Worm (Caenorhabditis elegans) whole organism, L2 larva: ENCODE results near the gene fbxc-53.

Experiments used
- C34F6.9 ChIP-seq: fragments of 150-350 bp; optimal IDR thresholded peaks from 2 replicates; lab custom pipeline; 2014; ENCODE audit warnings: missing biosample characterization, missing genetic modification characterization
- F13H6.1 ChIP-seq: sonication (generic microtip); optimal IDR thresholded peaks from 2 replicates; lab custom pipeline; 2016; ENCODE audit warnings: missing genetic modification characterization, missing compliant biosample characterization
- ZK546.5 ChIP-seq: sonication (generic microtip); optimal IDR thresholded peaks from 2 replicates; lab custom pipeline; 2017; ENCODE audit warnings: missing biosample characterization, missing genetic modification characterization
- alr-1 ChIP-seq: fragments of 150-350 bp; optimal IDR thresholded peaks from 2 replicates; lab custom pipeline; 2014; ENCODE audit warnings: missing biosample characterization, missing genetic modification characterization
- ama-1 ChIP-seq: fragments of 150-350 bp; optimal IDR thresholded peaks from 2 replicates; lab custom pipeline; 2018; ENCODE audit warnings: inconsistent platforms
- blmp-1 ChIP-seq: sonication (generic microtip); optimal IDR thresholded peaks from 2 replicates; lab custom pipeline; 2017; ENCODE audit warnings: missing genetic modification characterization, mild to moderate bottlenecking, missing compliant biosample characterization, antibody characterized with exemption, moderate library complexity; ENCODE audit not compliant: insufficient read depth
- ceh-16 ChIP-seq: fragments of 150-350 bp; optimal IDR thresholded peaks from 2 replicates; lab custom pipeline; 2014; ENCODE audit warnings: missing biosample characterization, missing genetic modification characterization
- ceh-82 ChIP-seq: fragments of 150-350 bp; optimal IDR thresholded peaks from 2 replicates; lab custom pipeline; 2014; ENCODE audit warnings: missing biosample characterization, missing genetic modification characterization
- crh-2 ChIP-seq: sonication (generic microtip); optimal IDR thresholded peaks from 2 replicates; lab custom pipeline; 2017; ENCODE audit warnings: missing biosample characterization, missing genetic modification characterization
- dmd-4 ChIP-seq: sonication (generic microtip); optimal IDR thresholded peaks from 2 replicates; lab custom pipeline; 2017; ENCODE audit warnings: missing biosample characterization, missing genetic modification characterization
- elt-1 ChIP-seq: fragments of 150-350 bp; optimal IDR thresholded peaks from 2 replicates; lab custom pipeline; 2014; ENCODE audit warnings: missing biosample characterization, missing genetic modification characterization
- elt-3 ChIP-seq: sonication (generic microtip); optimal IDR thresholded peaks from 2 replicates; lab custom pipeline; 2017; ENCODE audit warnings: missing biosample characterization, missing genetic modification characterization
- gmeb-1 ChIP-seq: fragments of 150-350 bp; optimal IDR thresholded peaks from 2 replicates; lab custom pipeline; 2014; ENCODE audit warnings: missing biosample characterization, missing genetic modification characterization
- lin-13 ChIP-seq: fragments of 150-350 bp; optimal IDR thresholded peaks from 2 replicates; lab custom pipeline; 2014; ENCODE audit warnings: missing biosample characterization, missing genetic modification reagents, missing genetic modification characterization
- lin-39 ChIP-seq: fragments of 150-350 bp; optimal IDR thresholded peaks from 2 replicates; lab custom pipeline; 2014; ENCODE audit warnings: missing biosample characterization, missing genetic modification reagents, missing genetic modification characterization
- lsy-2 ChIP-seq, 2 experiments: fragments of 150-350 bp in 1 of 2; sonication (generic microtip) in 1 of 2; optimal IDR thresholded peaks; 2 replicates each; lab custom pipeline; 2014 to 2017; ENCODE audit warnings: missing biosample characterization in 2 of 2, missing genetic modification characterization in 2 of 2
- nhr-10 ChIP-seq: sonication (generic microtip); optimal IDR thresholded peaks from 2 replicates; lab custom pipeline; 2017; ENCODE audit warnings: missing biosample characterization, missing genetic modification characterization
- nhr-11 ChIP-seq: fragments of 150-350 bp; optimal IDR thresholded peaks from 2 replicates; lab custom pipeline; 2014; ENCODE audit warnings: missing biosample characterization, missing genetic modification characterization
- nhr-12 ChIP-seq: fragments of 150-350 bp; optimal IDR thresholded peaks from 2 replicates; lab custom pipeline; 2014; ENCODE audit warnings: missing biosample characterization, missing genetic modification characterization
- nhr-129 ChIP-seq: fragments of 150-350 bp; optimal IDR thresholded peaks from 2 replicates; lab custom pipeline; 2014; ENCODE audit warnings: missing biosample characterization, missing genetic modification characterization
- nhr-21 ChIP-seq: fragments of 150-350 bp; optimal IDR thresholded peaks from 2 replicates; lab custom pipeline; 2014; ENCODE audit warnings: missing biosample characterization, missing genetic modification characterization
- nhr-237 ChIP-seq: fragments of 150-350 bp; optimal IDR thresholded peaks from 2 replicates; lab custom pipeline; 2014; ENCODE audit warnings: missing biosample characterization, missing genetic modification characterization
- nhr-77 ChIP-seq: fragments of 150-350 bp; optimal IDR thresholded peaks from 2 replicates; lab custom pipeline; 2014; ENCODE audit warnings: missing biosample characterization, missing genetic modification characterization
- sma-3 ChIP-seq: sonication (generic microtip); optimal IDR thresholded peaks from 2 replicates; lab custom pipeline; 2016; ENCODE audit warnings: missing genetic modification reagents, missing genetic modification characterization, missing compliant biosample characterization
- snpc-4 ChIP-seq: fragments of 150-350 bp; optimal IDR thresholded peaks from 2 replicates; lab custom pipeline; 2014; ENCODE audit warnings: missing biosample characterization, missing genetic modification characterization
- unc-39 ChIP-seq: fragments of 150-350 bp; optimal IDR thresholded peaks from 2 replicates; lab custom pipeline; 2014; ENCODE audit warnings: missing biosample characterization, missing genetic modification characterization
- unc-62 ChIP-seq: fragments of 150-350 bp; optimal IDR thresholded peaks from 2 replicates; lab custom pipeline; 2014; ENCODE audit warnings: missing biosample characterization, missing genetic modification reagents, missing genetic modification characterization
- zag-1 ChIP-seq: fragments of 150-350 bp; optimal IDR thresholded peaks from 2 replicates; lab custom pipeline; 2014; ENCODE audit warnings: missing biosample characterization, missing genetic modification characterization
- ztf-11 ChIP-seq: sonication (generic microtip); optimal IDR thresholded peaks from 2 replicates; lab custom pipeline; 2017; ENCODE audit warnings: missing biosample characterization, missing genetic modification characterization
- ztf-4 ChIP-seq: fragments of 150-350 bp; optimal IDR thresholded peaks from 2 replicates; lab custom pipeline; 2014; ENCODE audit warnings: missing biosample characterization, missing genetic modification characterization

fbxc-53 gene

DNA sequence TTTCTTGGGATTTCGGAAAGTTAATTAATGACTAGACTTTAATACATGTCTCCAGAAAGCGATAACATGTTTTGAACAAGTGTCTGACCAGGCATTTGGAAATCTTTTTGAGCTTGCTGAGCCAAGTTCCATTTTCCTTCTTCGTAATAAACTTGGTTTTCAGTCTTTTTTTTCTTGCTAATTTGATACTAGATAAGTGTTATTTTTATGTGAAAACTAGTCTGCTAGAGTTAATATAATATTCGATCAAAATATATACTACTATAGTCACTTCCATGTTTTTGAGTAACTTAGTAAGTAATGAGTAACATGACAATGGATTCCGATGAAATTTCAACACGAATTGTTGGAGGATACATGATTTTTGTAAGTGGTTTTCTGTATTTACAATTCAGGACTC lies 1.8 kb upstream of the fbxc-53 start, which contains the start of gene srx-110:
TSS of gene srx-110 (plus strand) at position 301 of the 400 bp plus-strand sequence.
- TF ChIP-seq ZK546.5 (tag; lab: Kevin White, UChicago) (no peak), dmd-4 (no peak), unc-62 (GFP tag; lab: Kevin White, UChicago) (no peak), nhr-129 (tag; lab: Kevin White, UChicago) (no peak)

DNA sequence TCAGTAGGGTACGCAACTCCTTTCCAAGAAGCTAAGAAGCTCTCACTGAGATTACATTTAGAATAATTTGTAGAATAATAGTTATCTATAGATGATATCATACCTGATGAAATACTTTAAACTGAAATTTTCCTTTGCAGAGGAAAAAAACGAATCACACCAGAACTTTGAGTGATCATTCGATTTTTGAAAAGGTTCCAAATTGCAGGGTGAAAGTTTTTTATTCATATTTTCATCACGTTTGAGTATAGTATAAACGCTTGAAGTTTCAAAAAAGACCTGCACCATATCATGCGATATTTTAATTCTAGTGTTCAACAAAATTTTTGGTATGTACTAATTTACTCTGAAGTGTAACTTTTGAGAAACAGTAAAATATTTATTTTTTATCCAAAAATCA lies 3.5 kb downstream of the fbxc-53 start, which contains the start of gene srh-100:
TSS of gene srh-100 (minus strand) at position 101 of the 400 bp plus-strand sequence.
- no peak for TF ChIP-seq lin-39

DNA sequence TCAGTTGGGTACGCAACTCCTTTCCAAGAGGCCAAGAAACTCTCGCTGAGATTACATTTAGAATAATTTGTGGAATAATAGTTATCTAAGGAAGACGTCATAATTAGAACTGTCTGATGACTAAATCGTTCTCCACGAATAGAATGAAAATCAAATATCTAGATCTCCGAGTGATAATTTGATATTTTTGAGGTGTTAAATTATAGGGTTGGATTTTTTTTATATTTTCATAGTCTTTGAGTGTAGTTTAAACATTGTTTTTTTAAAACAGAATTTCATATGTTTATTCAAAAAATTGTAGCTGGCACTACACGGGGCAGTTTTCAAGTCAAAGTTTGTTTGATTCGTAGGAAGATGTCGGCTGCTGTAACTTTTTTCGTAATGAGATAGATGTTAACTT lies 5.4 kb downstream of the fbxc-53 start, which contains the start of gene srh-99:
TSS of gene srh-99 (minus strand) at position 101 of the 400 bp plus-strand sequence.
- TF ChIP-seq nhr-77 (tag; lab: Kevin White, UChicago) = no peak
- no peak for TF ChIP-seq elt-1 (tag; lab: Kevin White, UChicago)

DNA sequence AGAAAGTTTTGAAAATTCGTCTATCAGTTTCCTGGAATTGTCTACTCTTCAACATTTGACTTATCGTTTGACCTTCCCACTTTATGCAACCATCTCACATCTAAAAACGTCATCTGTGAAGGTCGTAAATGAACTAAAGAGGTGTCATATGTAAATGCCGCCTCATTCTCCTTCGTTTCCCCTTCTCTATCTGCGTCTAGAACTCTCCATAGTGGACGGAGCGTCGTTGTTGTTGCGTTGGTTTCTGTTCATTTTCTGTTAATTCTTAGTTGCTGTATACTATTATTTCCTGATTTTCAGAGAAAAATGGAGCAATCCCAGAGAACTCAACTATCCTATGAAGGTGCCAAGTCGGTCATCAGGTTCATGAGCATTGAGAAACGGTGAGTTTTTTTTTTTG lies 5.9 kb downstream of the fbxc-53 start, which contains the start of gene fbxc-52:
TSS of gene fbxc-52 (plus strand) at position 301 of the 400 bp plus-strand sequence.
- no peak for TF ChIP-seq nhr-12 (tag; lab: Kevin White, UChicago)
- no peak for TF ChIP-seq ceh-82
- TF ChIP-seq C34F6.9 (tag; lab: Kevin White, UChicago) = no peak
- TF ChIP-seq nhr-11 (tag; lab: Kevin White, UChicago) = no peak

DNA sequence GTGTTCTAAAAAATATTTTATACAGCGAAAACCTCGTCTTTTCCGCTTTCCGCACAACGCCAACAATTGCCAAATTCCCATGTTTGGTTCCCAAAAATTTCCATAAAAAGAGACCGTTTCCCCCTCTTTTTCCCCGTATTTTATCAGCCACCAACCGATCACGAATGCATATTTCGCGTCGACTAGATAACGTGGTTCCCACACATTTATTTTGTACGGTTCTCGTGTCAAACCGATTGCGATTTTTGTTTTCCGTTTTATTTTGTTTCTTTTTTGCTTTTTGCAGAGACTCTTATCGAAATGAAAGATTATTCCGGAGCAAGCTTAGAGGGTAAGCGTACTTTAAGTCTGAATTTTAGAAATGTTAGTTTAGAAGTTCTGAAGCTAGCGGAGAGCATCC lies 9.9 kb downstream of the fbxc-53 start, which contains the start of gene C46E10.3:
TSS of gene C46E10.3 (plus strand) at position 301 of the 400 bp plus-strand sequence.
- TF ChIP-seq F13H6.1 (tag; lab: Kevin White, UChicago) (no peak), nhr-10 (tag; lab: Kevin White, UChicago) (no peak), lsy-2 (tag; optimal IDR thresholded peaks at IDR 0.05; lab: Kevin White, UChicago) (no peak), unc-62 (GFP tag; lab: Kevin White, UChicago) (no peak), crh-2 (tag; lab: Kevin White, UChicago) (no peak), nhr-11 (tag; lab: Kevin White, UChicago) (no peak)

DNA sequence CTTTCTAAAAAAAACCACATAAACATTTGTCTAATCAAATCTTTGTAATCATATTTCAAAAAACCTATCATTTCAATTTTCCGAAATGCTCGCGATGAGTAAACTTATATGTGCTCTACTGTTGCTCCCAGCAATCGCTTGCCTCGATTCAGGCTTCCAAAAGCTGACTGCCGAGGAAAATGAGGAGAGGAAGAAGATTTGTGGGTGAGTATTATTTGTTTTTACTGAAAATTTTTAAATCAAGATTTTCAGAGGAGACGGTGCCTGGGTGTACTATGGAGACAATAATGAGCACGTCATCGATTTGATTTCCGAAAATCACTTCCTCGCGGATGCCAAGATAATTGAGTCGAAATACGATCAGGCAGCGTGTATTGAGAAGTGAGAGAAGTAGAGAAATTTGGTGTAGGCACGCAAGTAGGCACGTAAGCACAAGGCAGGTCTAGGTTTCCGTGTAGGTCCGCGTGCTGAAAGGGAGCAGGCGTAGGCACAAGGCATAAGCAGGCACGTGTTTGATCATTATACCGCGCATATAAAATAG lies 13.2 kb downstream of the fbxc-53 start, which contains the start of gene C46E10.1:
TSS of gene C46E10.1 (plus strand) at position 51 of the 541 bp plus-strand sequence.
- no peak for TF ChIP-seq gmeb-1 (tag; lab: Kevin White, UChicago)
- TF ChIP-seq, all 48 proteins: peak for 0

DNA sequence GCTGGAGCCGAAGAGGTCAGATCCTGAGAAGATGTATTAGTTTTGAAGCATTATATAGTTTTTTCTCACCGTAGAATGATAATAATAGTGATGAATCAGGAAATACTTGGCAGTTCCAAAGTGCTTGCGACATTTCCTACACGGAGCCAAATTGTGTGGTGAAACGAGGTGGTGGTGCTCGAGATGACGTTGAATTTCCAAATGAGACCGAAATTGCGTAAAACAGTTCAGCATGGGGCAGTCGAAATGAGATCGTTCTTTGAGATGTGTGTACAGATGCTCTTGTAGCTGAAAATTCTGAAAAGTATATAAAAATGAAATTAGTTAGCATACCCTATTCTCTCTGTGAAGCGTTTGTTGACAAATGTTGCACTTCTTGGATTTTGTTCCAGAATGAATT lies 16.9 kb downstream of the fbxc-53 start, which contains the start of gene C46E10.8:
TSS of gene C46E10.8 (minus strand) at position 101 of the 400 bp plus-strand sequence.
- TF ChIP-seq ceh-16 (tag; lab: Kevin White, UChicago) = no peak
- no peak for TF ChIP-seq alr-1 (tag; lab: Kevin White, UChicago)
- no peak for TF ChIP-seq dmd-4
- no peak for TF ChIP-seq elt-3 (tag; lab: Kevin White, UChicago)
- no peak for TF ChIP-seq snpc-4 (tag; lab: Kevin White, UChicago)
- TF ChIP-seq blmp-1 = no peak
- TF ChIP-seq sma-3 (GFP tag; lab: Kevin White, UChicago) = no peak
- TF ChIP-seq nhr-129 (tag; lab: Kevin White, UChicago) = no peak
- no peak for TF ChIP-seq lin-13
- no peak for TF ChIP-seq nhr-21 (tag; lab: Kevin White, UChicago)
- TF ChIP-seq ama-1 (lab: Kevin White, UChicago) = no peak
- no peak for TF ChIP-seq lin-39
- TF ChIP-seq unc-39 (tag; lab: Kevin White, UChicago) = no peak
- no peak for TF ChIP-seq zag-1
- no peak for TF ChIP-seq ztf-11 (tag; lab: Kevin White, UChicago)
- TF ChIP-seq nhr-237 (tag; lab: Kevin White, UChicago) = no peak

DNA sequence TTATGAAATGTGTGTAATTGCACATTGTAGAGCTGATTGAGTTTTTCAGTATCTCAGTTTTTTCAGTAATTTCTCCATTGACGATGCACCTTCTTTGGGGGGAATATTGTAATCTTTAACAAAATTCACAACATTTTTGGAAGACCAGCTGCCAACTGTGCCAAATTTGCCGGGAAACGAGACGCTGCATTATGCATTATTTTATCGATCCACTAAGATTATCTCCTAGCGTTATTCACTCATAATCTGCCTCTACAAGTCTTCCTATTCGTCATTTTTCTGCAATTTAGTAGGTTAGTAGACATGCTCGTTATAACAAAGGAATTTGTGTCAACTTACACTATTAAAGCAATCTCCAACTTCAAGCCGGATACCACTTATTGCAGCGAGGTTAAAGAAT lies 20.6 kb downstream of the fbxc-53 start, which contains the start of the genes sdz-12 and bath-31:
TSS of gene sdz-12 (minus strand) at position 101 of the 400 bp plus-strand sequence.
TSS of gene bath-31 (plus strand) at position 251 of the 400 bp plus-strand sequence.
- TF ChIP-seq nhr-21 (tag; lab: Kevin White, UChicago) = no peak
- no peak for TF ChIP-seq alr-1 (tag; lab: Kevin White, UChicago)
- no peak for TF ChIP-seq ztf-4 (tag; lab: Kevin White, UChicago)
- TF ChIP-seq C34F6.9 (tag; lab: Kevin White, UChicago) = no peak
- TF ChIP-seq ztf-11 (tag; lab: Kevin White, UChicago) = no peak
- no peak for TF ChIP-seq F13H6.1 (tag; lab: Kevin White, UChicago)
- no peak for TF ChIP-seq zag-1
